Worm (Caenorhabditis elegans): ENCODE measurements around the gene F57C2.5.
A peak's percentile ranks its signal among the peaks of the same experiment; 100 is the strongest.

ce11 chrII:14496809-14497208, 31.2 kb downstream of the F57C2.5 start:
- TF ChIP-seq bed-3 (GFP tag; optimal IDR thresholded peaks at IDR 0.05) (peak; percentile 82), M03D4.4 (tag; optimal IDR thresholded peaks at IDR 0.05) (peak; percentile 93), unc-62 (GFP tag; optimal IDR thresholded peaks at IDR 0.05) (peak; percentile 52), nhr-237 (tag; optimal IDR thresholded peaks at IDR 0.05) (peak; percentile 70)
